Fruit fly (Drosophila melanogaster) whole organism, embryonic: ENCODE measurements around the gene Decay.

ENCODE experiments used
- C15 ChIP-seq: fragments of 200-800 bp; sonication (Bioruptor generic); IDR thresholded peaks from 3 replicates; pipeline ENCODE4 v1.3.6; 2022; ENCODE audit warnings: missing biosample characterization, missing genetic modification characterization
- CG10654 ChIP-seq: fragments of 200-800 bp; sonication (Bioruptor generic); optimal IDR thresholded peaks from 2 replicates; lab custom pipeline; 2016; ENCODE audit warnings: missing biosample characterization, missing genetic modification characterization
- CG12299 ChIP-seq: fragments of 200-800 bp; sonication (Bioruptor generic); optimal IDR thresholded peaks from 2 replicates; lab custom pipeline; 2018; ENCODE audit warnings: missing biosample characterization, mild to moderate bottlenecking, missing genetic modification characterization
- CG1233 ChIP-seq: fragments of 200-800 bp; sonication (Bioruptor generic); optimal IDR thresholded peaks from 4 replicates; lab custom pipeline; 2018; ENCODE audit warnings: missing biosample characterization, mild to moderate bottlenecking, missing genetic modification characterization
- CG13296 ChIP-seq: fragments of 200-800 bp; sonication (Bioruptor generic); optimal IDR thresholded peaks from 3 replicates; lab custom pipeline; 2018; ENCODE audit warnings: missing biosample characterization, mild to moderate bottlenecking, missing genetic modification characterization
- CG14014 ChIP-seq: fragments of 200-800 bp; sonication (Bioruptor generic); IDR thresholded peaks from 2 replicates; pipeline ENCODE4 v1.3.6; 2022; ENCODE audit warnings: missing biosample characterization, missing genetic modification characterization
- CG15514 ChIP-seq: fragments of 200-800 bp; sonication (Bioruptor generic); optimal IDR thresholded peaks from 3 replicates; lab custom pipeline; 2017; ENCODE audit warnings: missing biosample characterization, missing genetic modification characterization, mild to moderate bottlenecking, moderate library complexity, missing genetic modification reagents
- CG16813 ChIP-seq: fragments of 200-800 bp; sonication (Bioruptor generic); IDR thresholded peaks from 3 replicates; pipeline ENCODE4 v1.3.6; 2022; ENCODE audit warnings: missing biosample characterization, missing genetic modification characterization; ENCODE audit not compliant: partially characterized antibody
- CG18011 ChIP-seq: fragments of 200-800 bp; sonication (Bioruptor generic); optimal IDR thresholded peaks from 2 replicates; lab custom pipeline; 2017; ENCODE audit warnings: missing biosample characterization, missing genetic modification characterization, mild to moderate bottlenecking, moderate library complexity, missing genotype
- CG32532 ChIP-seq: fragments of 200-800 bp; sonication (Bioruptor generic); IDR thresholded peaks from 2 replicates; pipeline ENCODE4 v1.3.6; 2022; ENCODE audit warnings: missing biosample characterization, missing genetic modification characterization
- CG33213 ChIP-seq: fragments of 200-800 bp; sonication (Bioruptor generic); optimal IDR thresholded peaks from 3 replicates; lab custom pipeline; 2016; ENCODE audit warnings: missing biosample characterization, missing genetic modification characterization
- CG4328 ChIP-seq: fragments of 200-800 bp; sonication (Bioruptor generic); optimal IDR thresholded peaks from 3 replicates; lab custom pipeline; 2017; ENCODE audit warnings: missing biosample characterization, missing genetic modification reagents, missing genetic modification characterization
- CG6272 ChIP-seq: fragments of 200-800 bp; sonication (Bioruptor generic); IDR thresholded peaks from 2 replicates; pipeline ENCODE4 v1.3.6; 2022; ENCODE audit warnings: missing biosample characterization, missing genetic modification characterization
- CG6813 ChIP-seq: fragments of 200-800 bp; sonication (Bioruptor generic); optimal IDR thresholded peaks from 2 replicates; lab custom pipeline; 2017; ENCODE audit warnings: missing biosample characterization, missing genetic modification characterization, mild to moderate bottlenecking, moderate library complexity, missing genetic modification reagents
- CG7928 ChIP-seq: fragments of 200-800 bp; sonication (Bioruptor generic); optimal IDR thresholded peaks from 2 replicates; lab custom pipeline; 2017; ENCODE audit warnings: missing biosample characterization, mild to moderate bottlenecking, missing genetic modification characterization
- CG8290 ChIP-seq, 3 experiments: fragments of 200-800 bp; sonication (Bioruptor generic); optimal IDR thresholded peaks; 2 replicates each; lab custom pipeline; 2016 to 2019; ENCODE audit warnings: missing biosample characterization in 3 of 3, missing genetic modification characterization in 3 of 3, mild to moderate bottlenecking in 2 of 3, moderate library complexity in 1 of 3
- CG8359 ChIP-seq: fragments of 200-800 bp; sonication (Bioruptor generic); optimal IDR thresholded peaks from 2 replicates; lab custom pipeline; 2017; ENCODE audit warnings: missing biosample characterization, mild to moderate bottlenecking, missing genetic modification characterization, borderline replicate concordance
- CG9797 ChIP-seq: fragments of 200-800 bp; sonication (Bioruptor generic); optimal IDR thresholded peaks from 3 replicates; lab custom pipeline; 2018; ENCODE audit warnings: missing biosample characterization, mild to moderate bottlenecking, missing genetic modification characterization
- D19B ChIP-seq: fragments of 200-800 bp; sonication (Bioruptor generic); optimal IDR thresholded peaks from 2 replicates; lab custom pipeline; 2017; ENCODE audit warnings: missing biosample characterization, mild to moderate bottlenecking, missing genetic modification characterization
- Dp ChIP-seq: fragments of 200-800 bp; sonication (Bioruptor generic); optimal IDR thresholded peaks from 2 replicates; lab custom pipeline; 2018; ENCODE audit warnings: missing biosample characterization, mild to moderate bottlenecking, missing genetic modification characterization, moderate library complexity
- Hmr ChIP-seq: fragments of 200-800 bp; sonication (Bioruptor generic); optimal IDR thresholded peaks from 3 replicates; lab custom pipeline; 2017; ENCODE audit warnings: mild to moderate bottlenecking, missing biosample characterization, missing genetic modification reagents, missing genetic modification characterization
- Hr51 ChIP-seq, 2 experiments: fragments of 200-800 bp; sonication (Bioruptor generic); optimal IDR thresholded peaks; 2 replicates in 1 of 2; 3 replicates in 1 of 2; lab custom pipeline; 2016 to 2018; ENCODE audit warnings: missing biosample characterization in 2 of 2, missing genetic modification characterization in 2 of 2, mild to moderate bottlenecking in 1 of 2, moderate library complexity in 1 of 2
- Mes4 ChIP-seq: fragments of 200-800 bp; sonication (Bioruptor generic); optimal IDR thresholded peaks from 2 replicates; lab custom pipeline; 2016; ENCODE audit warnings: missing biosample characterization, missing genetic modification characterization
- Neu2 ChIP-seq: fragments of 200-800 bp; sonication (Bioruptor generic); optimal IDR thresholded peaks from 3 replicates; lab custom pipeline; 2016; ENCODE audit warnings: missing biosample characterization, missing genetic modification characterization, borderline replicate concordance
- Oli ChIP-seq: fragments of 200-800 bp; sonication (Bioruptor generic); optimal IDR thresholded peaks from 2 replicates; lab custom pipeline; 2018; ENCODE audit warnings: missing biosample characterization, mild to moderate bottlenecking, missing genetic modification characterization, moderate library complexity
- Sry-β ChIP-seq: fragments of 200-800 bp; sonication (Bioruptor generic); optimal IDR thresholded peaks from 2 replicates; lab custom pipeline; 2018; ENCODE audit warnings: missing biosample characterization, mild to moderate bottlenecking, missing genetic modification characterization, moderate library complexity
- Stat92E ChIP-seq, 3 experiments: fragments of >200 bp in 2 of 3; fragments of 200-800 bp in 1 of 3; sonication (Bioruptor generic) in 1 of 3; optimal IDR thresholded peaks; 2 replicates each; lab custom pipeline; 2017 to 2019; ENCODE audit warnings: missing biosample characterization in 3 of 3, missing genetic modification characterization in 3 of 3, mild to moderate bottlenecking in 1 of 3, moderate library complexity in 1 of 3
- Trl ChIP-seq, 3 experiments: fragments of >200 bp in 2 of 3; fragments of 200-800 bp in 1 of 3; sonication (Bioruptor generic) in 1 of 3; optimal IDR thresholded peaks; 2 replicates in 1 of 3; 3 replicates in 2 of 3; lab custom pipeline; 2016 to 2017; ENCODE audit warnings: missing biosample characterization in 1 of 3, missing genetic modification characterization in 1 of 3
- Vsx1 ChIP-seq: fragments of 200-800 bp; sonication (Bioruptor generic); optimal IDR thresholded peaks from 2 replicates; lab custom pipeline; 2017; ENCODE audit warnings: missing biosample characterization, mild to moderate bottlenecking, missing genetic modification characterization, missing genetic modification reagents
- bbx ChIP-seq: fragments of 200-800 bp; sonication (Bioruptor generic); IDR thresholded peaks from 2 replicates; pipeline ENCODE4 v1.3.6; 2022; ENCODE audit warnings: missing biosample characterization, missing genetic modification characterization; ENCODE audit not compliant: partially characterized antibody
- bigmax ChIP-seq: fragments of 200-800 bp; sonication (Bioruptor generic); optimal IDR thresholded peaks from 2 replicates; lab custom pipeline; 2018; ENCODE audit warnings: missing biosample characterization, mild to moderate bottlenecking, missing genetic modification characterization
- bsh ChIP-seq, 2 experiments: fragments of 200-800 bp; sonication (Bioruptor generic); optimal IDR thresholded peaks; 2 replicates each; lab custom pipeline; 2017 to 2018; ENCODE audit warnings: mild to moderate bottlenecking in 2 of 2, missing biosample characterization in 2 of 2, missing genetic modification characterization in 2 of 2, moderate library complexity in 1 of 2
- crc ChIP-seq: fragments of 200-800 bp; sonication (Bioruptor generic); optimal IDR thresholded peaks from 2 replicates; lab custom pipeline; 2016; ENCODE audit warnings: missing biosample characterization, missing genetic modification characterization
- dati ChIP-seq: fragments of 200-800 bp; sonication (Bioruptor generic); IDR thresholded peaks from 2 replicates; pipeline ENCODE4 v1.3.6; 2022; ENCODE audit warnings: missing biosample characterization, missing genetic modification characterization
- dmrt11E ChIP-seq: fragments of 200-800 bp; sonication (Bioruptor generic); optimal IDR thresholded peaks from 3 replicates; lab custom pipeline; 2018; ENCODE audit warnings: missing biosample characterization, mild to moderate bottlenecking, missing genetic modification characterization, moderate library complexity
- emc ChIP-seq: fragments of 200-800 bp; sonication (Bioruptor generic); optimal IDR thresholded peaks from 2 replicates; lab custom pipeline; 2016; ENCODE audit warnings: missing biosample characterization, missing genetic modification characterization
- jumu ChIP-seq: fragments of 200-800 bp; sonication (Bioruptor generic); optimal IDR thresholded peaks from 3 replicates; lab custom pipeline; 2016; ENCODE audit warnings: missing biosample characterization, missing genetic modification characterization
- lab ChIP-seq: fragments of 200-800 bp; sonication (Bioruptor generic); optimal IDR thresholded peaks from 3 replicates; lab custom pipeline; 2017; ENCODE audit warnings: missing biosample characterization, missing genetic modification characterization, mild to moderate bottlenecking, moderate library complexity, missing genetic modification reagents
- maf-S ChIP-seq: fragments of 200-800 bp; sonication (Bioruptor generic); optimal IDR thresholded peaks from 2 replicates; lab custom pipeline; 2016; ENCODE audit warnings: missing biosample characterization, missing genetic modification characterization
- nerfin-2 ChIP-seq: fragments of 200-800 bp; sonication (Bioruptor generic); IDR thresholded peaks from 2 replicates; pipeline ENCODE4 v1.3.6; 2022; ENCODE audit warnings: missing biosample characterization, missing genetic modification characterization; ENCODE audit not compliant: partially characterized antibody
- org-1 ChIP-seq: fragments of 200-800 bp; sonication (Bioruptor generic); optimal IDR thresholded peaks from 2 replicates; lab custom pipeline; 2017; ENCODE audit warnings: missing biosample characterization, missing genetic modification characterization
- otp ChIP-seq: fragments of 200-800 bp; sonication (Bioruptor generic); IDR thresholded peaks from 3 replicates; pipeline ENCODE4, ENCODE4 v1.3.6; 2022; ENCODE audit warnings: missing biosample characterization, missing genetic modification characterization
- pb ChIP-seq: fragments of 200-800 bp; sonication (Bioruptor generic); optimal IDR thresholded peaks from 3 replicates; lab custom pipeline; 2016; ENCODE audit warnings: missing biosample characterization, missing genetic modification characterization
- phol ChIP-seq: fragments of 200-800 bp; sonication (Bioruptor generic); optimal IDR thresholded peaks from 3 replicates; lab custom pipeline; 2018; ENCODE audit warnings: missing biosample characterization, mild to moderate bottlenecking, missing genetic modification characterization, moderate library complexity
- pros ChIP-seq: fragments of 200-800 bp; sonication (Bioruptor generic); optimal IDR thresholded peaks from 3 replicates; lab custom pipeline; 2019; ENCODE audit warnings: missing biosample characterization, mild to moderate bottlenecking, missing genetic modification characterization, moderate library complexity
- shn ChIP-seq: fragments of 200-800 bp; sonication (Bioruptor generic); optimal IDR thresholded peaks from 3 replicates; lab custom pipeline; 2016; ENCODE audit warnings: missing biosample characterization, missing genetic modification characterization
- tin ChIP-seq: fragments of 200-800 bp; sonication (Bioruptor generic); optimal IDR thresholded peaks from 3 replicates; lab custom pipeline; 2016; ENCODE audit warnings: missing biosample characterization, missing genetic modification characterization
- yki ChIP-seq: fragments of >200 bp; optimal IDR thresholded peaks from 3 replicates; lab custom pipeline; 2018

Gene Decay

dm6 chr3R:16524178-16524577 lies 23.3 kb upstream of the Decay start (continued):
- TF ChIP-seq C15, result no peak
- TF ChIP-seq Sry-β (GFP tag; lab: Kevin White, UChicago), result no peak
- no peak for TF ChIP-seq Vsx1 (GFP tag; lab: Kevin White, UChicago)
- TF ChIP-seq bigmax (GFP tag; lab: Kevin White, UChicago), result no peak
- no peak for TF ChIP-seq Dp (GFP tag; lab: Kevin White, UChicago)
- TF ChIP-seq dmrt11E (tag; lab: Kevin White, UChicago), result peak; percentile 49
- TF ChIP-seq CG8359 (GFP tag; lab: Kevin White, UChicago), result peak; percentile 64
- TF ChIP-seq phol, result peak; percentile 96
- no peak for TF ChIP-seq CG13296 (GFP tag; lab: Kevin White, UChicago)
- TF ChIP-seq CG32532, result 0 out of 2 replicates have a peak, but pooled peaks have one; percentile 4
- no peak for TF ChIP-seq emc (GFP tag; lab: Kevin White, UChicago)
- TF ChIP-seq yki (lab: Kevin White, UChicago), result no peak
- TF ChIP-seq maf-S (GFP tag; lab: Kevin White, UChicago), result no peak
- no peak for TF ChIP-seq org-1
- no peak for TF ChIP-seq crc (GFP tag; lab: Kevin White, UChicago)
- TF ChIP-seq CG1233 (GFP tag; lab: Kevin White, UChicago), result peak; percentile 82
- no peak for TF ChIP-seq CG16813 (GFP tag; lab: Robert Waterston, UW)
- no peak for TF ChIP-seq CG33213 (GFP tag; lab: Kevin White, UChicago)
- no peak for TF ChIP-seq CG6813 (GFP tag; lab: Kevin White, UChicago)
- no peak for TF ChIP-seq D19B
- no peak for TF ChIP-seq CG15514 (GFP tag; lab: Kevin White, UChicago)
- TF ChIP-seq pros (GFP tag; lab: Kevin White, UChicago), result no peak
- TF ChIP-seq CG18011 (GFP tag; lab: Kevin White, UChicago), result no peak
- TF ChIP-seq CG7928 (GFP tag; lab: Kevin White, UChicago), result no peak
- peak; percentile 74 for TF ChIP-seq lab (GFP tag; lab: Kevin White, UChicago)
- peak; percentile 61 for TF ChIP-seq CG10654 (GFP tag; lab: Kevin White, UChicago)
- TF ChIP-seq bsh (GFP tag; optimal IDR thresholded peaks at IDR 0.05; lab: Kevin White, UChicago), result peak in 1 of 2 experiments; percentile 86
- TF ChIP-seq otp, result peak; percentile 74
- peak; percentile 65; the same call in 1 of the 2 replicates for TF ChIP-seq dati (GFP tag; lab: Robert Waterston, UW)
- no peak for TF ChIP-seq Neu2 (GFP tag; lab: Kevin White, UChicago)
- TF ChIP-seq nerfin-2 (GFP tag; lab: Robert Waterston, UW), result no peak
- TF ChIP-seq pb (GFP tag; lab: Kevin White, UChicago), result no peak
- TF ChIP-seq bbx (GFP tag; lab: Robert Waterston, UW), result no peak
- no peak for TF ChIP-seq Mes4 (GFP tag; lab: Kevin White, UChicago)
- peak; percentile 5 for TF ChIP-seq jumu (GFP tag; lab: Kevin White, UChicago)
- TF ChIP-seq CG6272 (GFP tag; lab: Robert Waterston, UW), result peak; percentile 40; the same call in 1 of the 2 replicates
- peak; percentile 35; the same call in 1 of the 2 replicates for TF ChIP-seq CG14014 (GFP tag; lab: Robert Waterston, UW)
- no peak for TF ChIP-seq Stat92E (GFP tag; optimal IDR thresholded peaks at IDR 0.05; lab: Kevin White, UChicago)
- peak; percentile 82 for TF ChIP-seq tin
- TF ChIP-seq CG8290 (GFP tag; optimal IDR thresholded peaks at IDR 0.05; lab: Kevin White, UChicago), result no peak
- TF ChIP-seq CG8290 (tag; optimal IDR thresholded peaks at IDR 0.05; lab: Kevin White, UChicago), result no peak
- TF ChIP-seq CG4328, result peak; percentile 11
- peak; percentile 68 for TF ChIP-seq Oli (tag; lab: Kevin White, UChicago)
- TF ChIP-seq Trl (optimal IDR thresholded peaks at IDR 0.05; lab: Kevin White, UChicago), result no peak
- peak; percentile 22 for TF ChIP-seq Trl (GFP tag; optimal IDR thresholded peaks at IDR 0.05; lab: Kevin White, UChicago)
- TF ChIP-seq CG9797 (GFP tag; lab: Kevin White, UChicago), result no peak
- TF ChIP-seq Hmr (GFP tag; lab: Kevin White, UChicago), result no peak
- peak; percentile 26 for TF ChIP-seq CG12299
- no peak for TF ChIP-seq shn (GFP tag; lab: Kevin White, UChicago)
- TF ChIP-seq Hr51 (GFP tag; optimal IDR thresholded peaks at IDR 0.05; lab: Kevin White, UChicago), result peak in 1 of 2 experiments; percentile 66
